Fruit fly (Drosophila melanogaster) whole organism: ENCODE measurements around the gene ZIPIC.

Experiments
- CG8478 ChIP-seq: fragments of >200 bp; optimal IDR thresholded peaks from 2 replicates; lab custom pipeline; 2018; ENCODE audit warnings: inconsistent platforms
- Dll ChIP-seq: fragments of >200 bp; optimal IDR thresholded peaks from 2 replicates; lab custom pipeline; 2017
- EcR ChIP-seq, 2 experiments: fragments of >200 bp; optimal IDR thresholded peaks; 2 replicates each; lab custom pipeline; 2017; ENCODE audit warnings: missing biosample characterization in 2 of 2, missing genetic modification characterization in 2 of 2, missing genetic modification reagents in 2 of 2
- pan ChIP-seq: fragments of >200 bp; optimal IDR thresholded peaks from 2 replicates; lab custom pipeline; 2017
- psq ChIP-seq: fragments of >200 bp; optimal IDR thresholded peaks from 2 replicates; lab custom pipeline; 2017
- usp ChIP-seq: fragments of >200 bp; optimal IDR thresholded peaks from 2 replicates; lab custom pipeline; 2017; ENCODE audit warnings: missing biosample characterization, missing genetic modification characterization, mixed read lengths

dm6 chr3R:30030061-30030460 lies 6.6 kb downstream of the ZIPIC start:
- TF ChIP-seq pan (lab: Kevin White, UChicago) (no peak), psq (lab: Kevin White, UChicago) (no peak), usp (GFP tag; lab: Kevin White, UChicago) (no peak), CG8478 (lab: Kevin White, UChicago) (no peak), Dll (lab: Kevin White, UChicago) (no peak), EcR (GFP tag; optimal IDR thresholded peaks at IDR 0.05; lab: Kevin White, UChicago) (no peak)
